Fruit fly (Drosophila melanogaster) whole organism: Measurements from ENCODE around the gene Mcm2.

Source experiments
- EcR ChIP-seq, 2 experiments: fragments of >200 bp; optimal IDR thresholded peaks; 2 replicates each; lab custom pipeline; 2017; ENCODE audit warnings: missing biosample characterization in 2 of 2, missing genetic modification characterization in 2 of 2, missing genetic modification reagents in 2 of 2
- pan ChIP-seq: fragments of >200 bp; optimal IDR thresholded peaks from 2 replicates; lab custom pipeline; 2017
- psq ChIP-seq: fragments of >200 bp; optimal IDR thresholded peaks from 2 replicates; lab custom pipeline; 2017

dm6 chr3R:8264302-8265080 is at the start of gene Mcm2, which contains the start of gene RPA1:
- TF ChIP-seq pan (lab: Kevin White, UChicago) = no peak
- TF ChIP-seq psq (lab: Kevin White, UChicago) = no peak
- TF ChIP-seq EcR (GFP tag; optimal IDR thresholded peaks at IDR 0.05; lab: Kevin White, UChicago) = no peak
